Worm (Caenorhabditis elegans) whole organism, L4 larva: ENCODE results near the gene erfa-3.
A peak's percentile ranks its signal among the peaks of the same experiment; 100 is the strongest.

Source experiments
- F10B5.3 ChIP-seq: sonication (generic microtip); optimal IDR thresholded peaks from 2 replicates; lab custom pipeline; 2016; ENCODE audit warnings: mild to moderate bottlenecking, missing genetic modification characterization, missing compliant biosample characterization
- F26F4.8 ChIP-seq: fragments of 200-800 bp; sonication (Bioruptor generic); conservative IDR thresholded peaks from 2 replicates; pipeline ENCODE4 v1.3.6; 2022; ENCODE audit warnings: missing genetic modification characterization, missing compliant biosample characterization
- F37D6.2 ChIP-seq: sonication (generic microtip); optimal IDR thresholded peaks from 2 replicates; lab custom pipeline; 2016; ENCODE audit warnings: mild to moderate bottlenecking, missing genetic modification characterization, missing compliant biosample characterization
- F44E2.7 ChIP-seq: fragments of 200-800 bp; sonication (Bioruptor generic); IDR thresholded peaks from 2 replicates; pipeline ENCODE4 v2.1.2; 2022; ENCODE audit warnings: missing genetic modification characterization, missing compliant biosample characterization
- F49E8.2 ChIP-seq: sonication (generic microtip); optimal IDR thresholded peaks from 2 replicates; lab custom pipeline; 2016; ENCODE audit warnings: missing compliant biosample characterization, mild to moderate bottlenecking, missing genetic modification characterization, borderline replicate concordance
- T20F7.1 ChIP-seq: fragments of 200-800 bp; sonication (Bioruptor generic); optimal IDR thresholded peaks from 2 replicates; lab custom pipeline; 2018; ENCODE audit warnings: mild to moderate bottlenecking, missing genetic modification characterization, missing compliant biosample characterization
- T26A8.4 ChIP-seq: fragments of 200-800 bp; sonication (Bioruptor generic); IDR thresholded peaks from 2 replicates; pipeline ENCODE4 v1.3.6; 2022; ENCODE audit warnings: missing genetic modification characterization, missing compliant biosample characterization
- Y105C5A.15 ChIP-seq: fragments of 200-800 bp; sonication (Bioruptor generic); IDR thresholded peaks from 2 replicates; pipeline ENCODE4 v1.3.6; 2022; ENCODE audit warnings: missing genetic modification characterization, missing compliant biosample characterization
- Y48G9A.11 ChIP-seq: fragments of 200-800 bp; sonication (Bioruptor generic); IDR thresholded peaks from 2 replicates; pipeline ENCODE4 v1.3.6; 2022; ENCODE audit warnings: missing genetic modification reagents, missing genetic modification characterization, missing compliant biosample characterization
- Y5F2A.4 ChIP-seq: fragments of 200-800 bp; sonication (Bioruptor generic); optimal IDR thresholded peaks from 2 replicates; lab custom pipeline; 2018; ENCODE audit warnings: mild to moderate bottlenecking, missing genetic modification characterization, missing compliant biosample characterization
- ama-1 ChIP-seq: fragments of 150-350 bp; optimal IDR thresholded peaks from 2 replicates; lab custom pipeline; 2014; ENCODE audit warnings: inconsistent platforms, mixed read lengths
- arid-1 ChIP-seq: fragments of 200-800 bp; sonication (Bioruptor generic); conservative IDR thresholded peaks from 2 replicates; pipeline ENCODE4 v1.3.6; 2022; ENCODE audit warnings: missing genetic modification reagents, missing genetic modification characterization, missing compliant biosample characterization
- attf-4 ChIP-seq: sonication (generic microtip); optimal IDR thresholded peaks from 3 replicates; lab custom pipeline; 2017; ENCODE audit warnings: missing biosample characterization, missing genetic modification characterization
- ceh-20 ChIP-seq: fragments of 200-800 bp; sonication (Bioruptor generic); IDR thresholded peaks from 2 replicates; pipeline ENCODE4 v1.3.6; 2022; ENCODE audit warnings: missing genetic modification reagents, missing genetic modification characterization, missing compliant biosample characterization
- ceh-44 ChIP-seq: fragments of 200-800 bp; sonication (Bioruptor generic); IDR thresholded peaks from 2 replicates; pipeline ENCODE4 v1.3.6; 2022; ENCODE audit warnings: missing genetic modification reagents, missing genetic modification characterization, missing compliant biosample characterization
- cey-2 ChIP-seq: sonication (generic microtip); optimal IDR thresholded peaks from 3 replicates; lab custom pipeline; 2017; ENCODE audit warnings: missing genetic modification characterization, mild to moderate bottlenecking, missing compliant biosample characterization, antibody characterized with exemption, borderline replicate concordance; ENCODE audit not compliant: insufficient read depth
- daf-19 ChIP-seq: fragments of 200-800 bp; sonication (Bioruptor generic); conservative IDR thresholded peaks from 2 replicates; pipeline ENCODE4 v1.3.6; 2022; ENCODE audit warnings: missing genetic modification characterization, missing compliant biosample characterization
- daf-8 ChIP-seq: fragments of 200-800 bp; sonication (Bioruptor generic); IDR thresholded peaks from 2 replicates; pipeline ENCODE4 v1.3.6; 2022; ENCODE audit warnings: missing genetic modification characterization, missing compliant biosample characterization
- dmd-9 ChIP-seq: fragments of 200-800 bp; sonication (Bioruptor generic); IDR thresholded peaks from 2 replicates; pipeline ENCODE4 v1.3.6; 2022; ENCODE audit warnings: missing genetic modification reagents, missing genetic modification characterization, missing compliant biosample characterization
- egl-27 ChIP-seq: sonication (generic microtip); optimal IDR thresholded peaks from 3 replicates; lab custom pipeline; 2017; ENCODE audit warnings: missing biosample characterization, missing genetic modification reagents, missing genetic modification characterization
- egl-43 ChIP-seq: fragments of 200-800 bp; sonication (Bioruptor generic); IDR thresholded peaks from 2 replicates; pipeline ENCODE4 v1.3.6; 2022; ENCODE audit warnings: missing genetic modification reagents, missing genetic modification characterization, missing compliant biosample characterization
- fkh-10 ChIP-seq: fragments of 150-350 bp; optimal IDR thresholded peaks from 2 replicates; lab custom pipeline; 2014; ENCODE audit warnings: missing biosample characterization, missing genetic modification reagents, missing genetic modification characterization
- gei-8 ChIP-seq: fragments of 200-800 bp; sonication (Bioruptor generic); optimal IDR thresholded peaks from 2 replicates; lab custom pipeline; 2018; ENCODE audit warnings: mild to moderate bottlenecking, missing genetic modification characterization, missing compliant biosample characterization
- hlh-11 ChIP-seq: fragments of 200-800 bp; sonication (Bioruptor generic); optimal IDR thresholded peaks from 2 replicates; lab custom pipeline; 2018; ENCODE audit warnings: mild to moderate bottlenecking, missing genetic modification characterization, missing compliant biosample characterization
- lin-13 ChIP-seq: fragments of 150-350 bp; optimal IDR thresholded peaks from 2 replicates; lab custom pipeline; 2014; ENCODE audit warnings: missing biosample characterization, missing genetic modification reagents, missing genetic modification characterization
- lin-39 ChIP-seq: fragments of 150-350 bp; optimal IDR thresholded peaks from 2 replicates; lab custom pipeline; 2014; ENCODE audit warnings: missing biosample characterization, missing genetic modification reagents, missing genetic modification characterization
- lsy-2 ChIP-seq, 2 experiments: fragments of 150-350 bp in 1 of 2; sonication (generic microtip) in 1 of 2; optimal IDR thresholded peaks; 2 replicates each; lab custom pipeline; 2014 to 2017; ENCODE audit warnings: missing biosample characterization in 2 of 2, missing genetic modification characterization in 2 of 2
- mdl-1 ChIP-seq, 2 experiments: fragments of 150-350 bp in 1 of 2; sonication (generic microtip) in 1 of 2; optimal IDR thresholded peaks; 2 replicates each; lab custom pipeline; 2014 to 2017; ENCODE audit warnings: missing biosample characterization in 2 of 2, missing genetic modification characterization in 2 of 2
- mdt-29 ChIP-seq: fragments of 200-800 bp; sonication (Bioruptor generic); IDR thresholded peaks from 2 replicates; pipeline ENCODE4 v1.3.6; 2022; ENCODE audit warnings: missing genetic modification reagents, missing genetic modification characterization, missing compliant biosample characterization
- mxl-3 ChIP-seq: fragments of 200-800 bp; sonication (Bioruptor generic); optimal IDR thresholded peaks from 2 replicates; lab custom pipeline; 2018; ENCODE audit warnings: mild to moderate bottlenecking, missing genetic modification characterization, missing compliant biosample characterization
- nhr-11 ChIP-seq: fragments of 150-350 bp; optimal IDR thresholded peaks from 2 replicates; lab custom pipeline; 2014; ENCODE audit warnings: missing biosample characterization, missing genetic modification characterization
- nhr-111 ChIP-seq: fragments of 200-800 bp; sonication (Bioruptor generic); optimal IDR thresholded peaks from 2 replicates; lab custom pipeline; 2018; ENCODE audit warnings: mild to moderate bottlenecking, missing genetic modification characterization, missing compliant biosample characterization
- nhr-237 ChIP-seq: sonication (generic microtip); optimal IDR thresholded peaks from 2 replicates; lab custom pipeline; 2017; ENCODE audit warnings: missing biosample characterization, missing genetic modification characterization
- nhr-42 ChIP-seq: fragments of 200-800 bp; sonication (Bioruptor generic); IDR thresholded peaks from 2 replicates; pipeline ENCODE4 v1.3.6; 2022; ENCODE audit warnings: missing genetic modification characterization, missing compliant biosample characterization
- nhr-48 ChIP-seq: sonication (generic microtip); optimal IDR thresholded peaks from 2 replicates; lab custom pipeline; 2016; ENCODE audit warnings: mild to moderate bottlenecking, missing genetic modification characterization, missing compliant biosample characterization
- nhr-77 ChIP-seq: fragments of 150-350 bp; optimal IDR thresholded peaks from 2 replicates; lab custom pipeline; 2014; ENCODE audit warnings: missing biosample characterization, missing genetic modification characterization
- php-3 ChIP-seq: fragments of 200-800 bp; sonication (Bioruptor generic); IDR thresholded peaks from 2 replicates; pipeline ENCODE4 v1.3.6; 2022; ENCODE audit warnings: missing genetic modification reagents, missing genetic modification characterization, missing compliant biosample characterization
- snpc-1.2 ChIP-seq: fragments of 200-800 bp; sonication (Bioruptor generic); IDR thresholded peaks from 2 replicates; pipeline ENCODE4 v1.3.6; 2022; ENCODE audit warnings: missing genetic modification reagents, missing genetic modification characterization, missing compliant biosample characterization
- spr-3 ChIP-seq: fragments of 200-800 bp; sonication (Bioruptor generic); optimal IDR thresholded peaks from 2 replicates; lab custom pipeline; 2018; ENCODE audit warnings: mild to moderate bottlenecking, missing genetic modification characterization, missing compliant biosample characterization
- tag-97 ChIP-seq: fragments of 200-800 bp; sonication (Bioruptor generic); IDR thresholded peaks from 2 replicates; pipeline ENCODE4 v1.3.6; 2022; ENCODE audit warnings: missing genetic modification characterization, missing compliant biosample characterization
- tra-1 ChIP-seq: fragments of 200-800 bp; sonication (Bioruptor generic); IDR thresholded peaks from 2 replicates; pipeline ENCODE4 v1.3.6; 2022; ENCODE audit warnings: missing genetic modification reagents, missing genetic modification characterization, missing compliant biosample characterization
- vab-7 ChIP-seq: fragments of 200-800 bp; sonication (Bioruptor generic); IDR thresholded peaks from 2 replicates; pipeline ENCODE4 v1.3.6; 2022; ENCODE audit warnings: missing genetic modification reagents, missing genetic modification characterization, missing compliant biosample characterization
- zag-1 ChIP-seq: fragments of 150-350 bp; optimal IDR thresholded peaks from 2 replicates; lab custom pipeline; 2014; ENCODE audit warnings: missing biosample characterization, missing genetic modification characterization
- zfp-2 ChIP-seq: sonication (generic microtip); optimal IDR thresholded peaks from 2 replicates; lab custom pipeline; 2016; ENCODE audit warnings: mild to moderate bottlenecking, missing genetic modification characterization, missing compliant biosample characterization
- zfp-3 ChIP-seq: fragments of 200-800 bp; sonication (Bioruptor generic); conservative IDR thresholded peaks from 2 replicates; pipeline ENCODE4 v1.3.6; 2022; ENCODE audit warnings: missing genetic modification reagents, missing genetic modification characterization, missing compliant biosample characterization
- zip-11 ChIP-seq: fragments of 200-800 bp; sonication (Bioruptor generic); IDR thresholded peaks from 2 replicates; pipeline ENCODE4 v1.3.6; 2022; ENCODE audit warnings: missing genetic modification characterization, missing compliant biosample characterization

Gene erfa-3

ce11 chrV:11076403-11076802 lies 36.5 kb downstream of the erfa-3 start (continued):
- TF ChIP-seq daf-19 (GFP tag; lab: Robert Waterston, UW) (no peak), fkh-10 (GFP tag; lab: Kevin White, UChicago) (no peak), Y48G9A.11 (peak; percentile 80; the same call in 1 of the 2 replicates), zag-1 (tag; lab: Kevin White, UChicago) (no peak), zip-11 (no peak), Y105C5A.15 (peak; percentile 65; the same call in 1 of the 2 replicates), nhr-42 (GFP tag; lab: Robert Waterston, UW) (no peak), lin-39 (tag; lab: Kevin White, UChicago) (no peak), gei-8 (GFP tag; lab: Kevin White, UChicago) (no peak), F10B5.3 (tag; lab: Kevin White, UChicago) (no peak), spr-3 (GFP tag; lab: Kevin White, UChicago) (no peak), zfp-2 (tag; lab: Kevin White, UChicago) (no peak), Y5F2A.4 (GFP tag; lab: Kevin White, UChicago) (no peak), nhr-111 (GFP tag; lab: Kevin White, UChicago) (no peak), lsy-2 (tag; optimal IDR thresholded peaks at IDR 0.05; lab: Kevin White, UChicago) (no peak), mdt-29 (peak; percentile 74), nhr-77 (tag; lab: Kevin White, UChicago) (no peak), egl-43 (GFP tag; lab: Robert Waterston, UW) (peak; percentile 77; the same call in 1 of the 2 replicates), T20F7.1 (GFP tag; lab: Kevin White, UChicago) (no peak), tra-1 (peak; percentile 46; the same call in 1 of the 2 replicates), mdl-1 (tag; optimal IDR thresholded peaks at IDR 0.05; lab: Kevin White, UChicago) (no peak), dmd-9 (GFP tag; lab: Robert Waterston, UW) (no peak), attf-4 (tag; lab: Kevin White, UChicago) (no peak), nhr-48 (no peak), php-3 (GFP tag; lab: Robert Waterston, UW) (no peak), vab-7 (no peak; the same call in 1 of the 2 replicates), daf-8 (GFP tag; lab: Robert Waterston, UW) (no peak), F37D6.2 (no peak), zfp-3 (GFP tag; lab: Robert Waterston, UW) (peak; percentile 49), F49E8.2 (tag; lab: Kevin White, UChicago) (peak; percentile 93), nhr-237 (tag; lab: Kevin White, UChicago) (no peak), F26F4.8 (GFP tag; lab: Robert Waterston, UW) (no peak)

ce11 chrV:11076028-11076402 lies 36.9 kb downstream of the erfa-3 start:
- 0 out of 2 replicates have a peak, but pooled peaks have one; percentile 39 for TF ChIP-seq tag-97 (GFP tag; lab: Robert Waterston, UW)
- no peak for TF ChIP-seq lin-13 (GFP tag; lab: Kevin White, UChicago)
- 0 out of 2 replicates have a peak, but pooled peaks have one; percentile 48 for TF ChIP-seq T26A8.4 (GFP tag; lab: Robert Waterston, UW)
- TF ChIP-seq F10B5.3 (tag; lab: Kevin White, UChicago): peak; percentile 16

ce11 chrV:11075209-11076027 lies 37.5 kb downstream of the erfa-3 start:
- no peak for TF ChIP-seq F26F4.8 (GFP tag; lab: Robert Waterston, UW)
- TF ChIP-seq ceh-44 (GFP tag; lab: Robert Waterston, UW): no peak
- TF ChIP-seq ceh-20 (GFP tag; lab: Robert Waterston, UW): no peak
- no peak for TF ChIP-seq nhr-11
- TF ChIP-seq arid-1 (GFP tag; lab: Robert Waterston, UW): no peak; the same call in 1 of the 2 replicates
- peak; percentile 52 for TF ChIP-seq F10B5.3 (tag; lab: Kevin White, UChicago)
- peak; percentile 21 for TF ChIP-seq hlh-11 (tag; lab: Kevin White, UChicago)
- TF ChIP-seq mxl-3 (GFP tag; lab: Kevin White, UChicago): peak; percentile 67
- no peak for TF ChIP-seq mdt-29
- TF ChIP-seq snpc-1.2: no peak
- 0 out of 2 replicates have a peak, but pooled peaks have one; percentile 19 for TF ChIP-seq T26A8.4 (GFP tag; lab: Robert Waterston, UW)
- no peak for TF ChIP-seq ama-1 (lab: Kevin White, UChicago)
- TF ChIP-seq zag-1 (tag; lab: Kevin White, UChicago): no peak
- no peak for TF ChIP-seq F49E8.2 (tag; lab: Kevin White, UChicago)
- no peak for TF ChIP-seq F44E2.7
- no peak for TF ChIP-seq cey-2 (tag; lab: Kevin White, UChicago)
- peak; percentile 87 for TF ChIP-seq egl-43 (GFP tag; lab: Robert Waterston, UW)
- TF ChIP-seq egl-27: no peak
